Worm (Caenorhabditis elegans): ENCODE results near the gene C49G7.7.

DNA sequence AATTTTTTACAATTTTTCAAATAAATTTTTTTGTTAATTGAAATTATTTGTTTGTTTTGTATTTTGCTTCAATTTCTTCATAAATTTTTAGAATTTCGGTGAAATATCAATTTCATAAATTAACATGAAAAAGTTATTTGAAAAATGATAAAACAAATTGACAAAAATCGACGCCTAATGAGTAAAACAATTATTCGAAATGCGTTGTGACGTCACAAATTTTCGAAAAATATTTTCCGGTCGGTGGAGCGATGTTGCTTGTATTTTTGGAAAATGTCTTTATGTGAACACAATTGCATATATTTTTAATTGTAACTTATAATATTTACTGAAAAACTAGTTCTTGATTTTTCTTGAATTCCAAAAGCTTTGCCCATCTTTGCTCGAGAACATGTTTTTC lies 46.3 kb downstream of the C49G7.7 start:
- TF ChIP-seq ama-1 (optimal IDR thresholded peaks at IDR 0.05) = no peak
- TF ChIP-seq ztf-11 (tag; optimal IDR thresholded peaks at IDR 0.05) = no peak
- no peak for TF ChIP-seq elt-3 (tag; optimal IDR thresholded peaks at IDR 0.05)
- TF ChIP-seq zag-1 (tag; optimal IDR thresholded peaks at IDR 0.05) = no peak
- TF ChIP-seq elt-1 (tag; optimal IDR thresholded peaks at IDR 0.05) = no peak
- TF ChIP-seq snpc-4 (tag; optimal IDR thresholded peaks at IDR 0.05) = no peak
- no peak for TF ChIP-seq ceh-9 (tag; optimal IDR thresholded peaks at IDR 0.05)
- no peak for TF ChIP-seq pha-4 (tag; optimal IDR thresholded peaks at IDR 0.05)
- TF ChIP-seq egl-27 (tag; optimal IDR thresholded peaks at IDR 0.05) = no peak
- TF ChIP-seq nhr-237 (tag; optimal IDR thresholded peaks at IDR 0.05) = no peak
- TF ChIP-seq daf-12 (tag; optimal IDR thresholded peaks at IDR 0.05) = no peak
- TF ChIP-seq unc-62 (GFP tag; optimal IDR thresholded peaks at IDR 0.05) = no peak
